Worm (Caenorhabditis elegans) whole organism, L3 larva: ENCODE measurements around the gene pgl-2.

ENCODE experiments used
- R02D3.7 ChIP-seq: fragments of 150-350 bp; optimal IDR thresholded peaks from 2 replicates; lab custom pipeline; 2014; ENCODE audit warnings: missing biosample characterization, missing genetic modification characterization
- ZK546.5 ChIP-seq: sonication (generic microtip); optimal IDR thresholded peaks from 2 replicates; lab custom pipeline; 2017; ENCODE audit warnings: missing biosample characterization, missing genetic modification characterization
- aly-2 ChIP-seq: fragments of 150-350 bp; optimal IDR thresholded peaks from 2 replicates; lab custom pipeline; 2014; ENCODE audit warnings: missing biosample characterization, missing genetic modification characterization
- ama-1 ChIP-seq: fragments of 150-350 bp; optimal IDR thresholded peaks from 2 replicates; lab custom pipeline; 2018
- ceh-16 ChIP-seq: sonication (generic microtip); optimal IDR thresholded peaks from 2 replicates; lab custom pipeline; 2017; ENCODE audit warnings: missing biosample characterization, missing genetic modification characterization
- ceh-28 ChIP-seq: fragments of 150-350 bp; optimal IDR thresholded peaks from 2 replicates; lab custom pipeline; 2014; ENCODE audit warnings: missing biosample characterization, missing genetic modification reagents, missing genetic modification characterization
- ceh-9 ChIP-seq: sonication (generic microtip); optimal IDR thresholded peaks from 2 replicates; lab custom pipeline; 2018; ENCODE audit warnings: missing biosample characterization, missing genetic modification characterization
- egl-5 ChIP-seq: fragments of 150-350 bp; optimal IDR thresholded peaks from 2 replicates; lab custom pipeline; 2017; ENCODE audit warnings: missing biosample characterization, missing genetic modification reagents, missing genetic modification characterization, inconsistent platforms
- elt-1 ChIP-seq: fragments of 150-350 bp; optimal IDR thresholded peaks from 2 replicates; lab custom pipeline; 2014; ENCODE audit warnings: missing biosample characterization, missing genetic modification characterization
- elt-2 ChIP-seq: sonication (generic microtip); optimal IDR thresholded peaks from 2 replicates; lab custom pipeline; 2016; ENCODE audit warnings: missing genetic modification reagents, mild to moderate bottlenecking, missing genetic modification characterization, missing compliant biosample characterization
- elt-3 ChIP-seq, 3 experiments: fragments of 150-350 bp in 1 of 3; sonication (generic microtip) in 2 of 3; optimal IDR thresholded peaks; 2 replicates in 2 of 3; 4 replicates in 1 of 3; lab custom pipeline; 2014 to 2017; ENCODE audit warnings: missing biosample characterization in 3 of 3, missing genetic modification characterization in 3 of 3
- eor-1 ChIP-seq, 2 experiments: fragments of 150-350 bp; optimal IDR thresholded peaks; 2 replicates each; lab custom pipeline; 2014 to 2018; ENCODE audit warnings: missing biosample characterization in 2 of 2, missing genetic modification characterization in 2 of 2
- fkh-10 ChIP-seq: sonication (generic microtip); optimal IDR thresholded peaks from 2 replicates; lab custom pipeline; 2017; ENCODE audit warnings: missing biosample characterization, missing genetic modification reagents, missing genetic modification characterization
- fos-1 ChIP-seq: fragments of 150-350 bp; optimal IDR thresholded peaks from 2 replicates; lab custom pipeline; 2014; ENCODE audit warnings: missing biosample characterization, missing genetic modification characterization
- jun-1 ChIP-seq: fragments of 150-350 bp; optimal IDR thresholded peaks from 2 replicates; lab custom pipeline; 2014; ENCODE audit warnings: missing biosample characterization, missing genetic modification reagents, missing genetic modification characterization
- lin-15B ChIP-seq: fragments of 150-350 bp; optimal IDR thresholded peaks from 2 replicates; lab custom pipeline; 2014; ENCODE audit warnings: missing biosample characterization, missing genetic modification characterization
- lin-39 ChIP-seq: fragments of 150-350 bp; optimal IDR thresholded peaks from 2 replicates; lab custom pipeline; 2018; ENCODE audit warnings: missing biosample characterization, missing genetic modification reagents, missing genetic modification characterization
- lsy-12 ChIP-seq: sonication (generic microtip); optimal IDR thresholded peaks from 2 replicates; lab custom pipeline; 2016; ENCODE audit warnings: mild to moderate bottlenecking, missing genetic modification characterization, missing compliant biosample characterization
- mml-1 ChIP-seq: fragments of 150-350 bp; sonication (generic microtip); optimal IDR thresholded peaks from 3 replicates; lab custom pipeline; 2014; ENCODE audit warnings: missing biosample characterization, missing genetic modification characterization
- nfya-1 ChIP-seq: sonication (generic microtip); optimal IDR thresholded peaks from 2 replicates; lab custom pipeline; 2017; ENCODE audit warnings: missing genetic modification characterization, mild to moderate bottlenecking, missing compliant biosample characterization, antibody characterized with exemption, moderate library complexity; ENCODE audit not compliant: insufficient read depth
- nhr-25 ChIP-seq: sonication (generic microtip); optimal IDR thresholded peaks from 2 replicates; lab custom pipeline; 2017; ENCODE audit warnings: missing biosample characterization, missing genetic modification characterization
- nhr-43 ChIP-seq: sonication (generic microtip); optimal IDR thresholded peaks from 2 replicates; lab custom pipeline; 2016; ENCODE audit warnings: mild to moderate bottlenecking, missing genetic modification characterization, missing compliant biosample characterization; ENCODE audit not compliant: poor library complexity, severe bottlenecking
- nhr-67 ChIP-seq: fragments of 150-350 bp; optimal IDR thresholded peaks from 2 replicates; lab custom pipeline; 2014; ENCODE audit warnings: missing biosample characterization, missing genetic modification characterization
- nhr-76 ChIP-seq: fragments of 150-350 bp; sonication (generic microtip); optimal IDR thresholded peaks from 5 replicates; lab custom pipeline; 2014; ENCODE audit warnings: missing biosample characterization, missing genetic modification characterization
- nhr-77 ChIP-seq: fragments of 150-350 bp; optimal IDR thresholded peaks from 2 replicates; lab custom pipeline; 2014; ENCODE audit warnings: missing biosample characterization, missing genetic modification characterization
- pha-4 ChIP-seq: fragments of 150-350 bp; optimal IDR thresholded peaks from 2 replicates; lab custom pipeline; 2014; ENCODE audit warnings: missing biosample characterization, missing genetic modification reagents, missing genetic modification characterization
- pqm-1 ChIP-seq: fragments of 150-350 bp; optimal IDR thresholded peaks from 2 replicates; lab custom pipeline; 2017; ENCODE audit warnings: missing biosample characterization, missing genetic modification characterization, inconsistent platforms
- skn-1 ChIP-seq: fragments of 150-350 bp; optimal IDR thresholded peaks from 2 replicates; lab custom pipeline; 2014; ENCODE audit warnings: missing biosample characterization, missing genetic modification characterization
- snpc-4 ChIP-seq: fragments of 150-350 bp; optimal IDR thresholded peaks from 2 replicates; lab custom pipeline; 2014; ENCODE audit warnings: missing biosample characterization, missing genetic modification characterization
- unc-62 ChIP-seq: fragments of 150-350 bp; sonication (generic microtip); optimal IDR thresholded peaks from 4 replicates; lab custom pipeline; 2014; ENCODE audit warnings: missing biosample characterization, missing genetic modification reagents, missing genetic modification characterization
- ztf-4 ChIP-seq: fragments of 150-350 bp; optimal IDR thresholded peaks from 2 replicates; lab custom pipeline; 2014; ENCODE audit warnings: missing biosample characterization, missing genetic modification characterization

The pgl-2 gene

DNA sequence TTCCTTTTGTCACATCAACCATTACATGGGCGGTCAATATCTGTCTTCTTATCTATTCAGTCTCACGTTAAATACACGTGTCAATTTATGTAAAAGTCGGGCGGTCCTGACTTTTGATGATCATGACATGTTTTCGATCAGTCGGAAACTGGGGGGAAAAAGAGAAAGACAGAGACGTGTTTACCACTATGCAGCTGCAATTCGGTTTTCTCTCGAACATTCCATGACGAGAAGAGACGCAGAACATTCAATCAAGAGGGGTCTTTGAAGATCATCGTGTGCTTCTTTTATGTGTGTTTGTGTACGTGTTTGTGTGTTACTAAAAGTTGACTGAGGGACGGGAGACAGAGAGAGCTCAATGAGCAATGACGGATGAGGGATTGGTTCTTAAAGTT, 16.9 kb downstream of the pgl-2 start (continued):
- TF ChIP-seq ztf-4 (peak; percentile 66), ZK546.5 (tag; lab: Kevin White, UChicago) (no peak), ceh-28 (tag; lab: Kevin White, UChicago) (peak; percentile 79), eor-1 (tag; optimal IDR thresholded peaks at IDR 0.05; lab: Kevin White, UChicago) (peak in 1 of 2 experiments; percentile 32), nhr-77 (tag; lab: Kevin White, UChicago) (no peak), ama-1 (lab: Kevin White, UChicago) (peak; percentile 90), ceh-9 (tag; lab: Kevin White, UChicago) (no peak), lin-15B (tag; lab: Kevin White, UChicago) (peak; percentile 52), mml-1 (tag; lab: Kevin White, UChicago) (peak; percentile 79), lsy-12 (tag; lab: Kevin White, UChicago) (peak; percentile 89), jun-1 (tag; lab: Kevin White, UChicago) (peak; percentile 89), nhr-43 (tag; lab: Kevin White, UChicago) (peak; percentile 93), R02D3.7 (tag; lab: Kevin White, UChicago) (peak; percentile 33), elt-3 (tag; optimal IDR thresholded peaks at IDR 0.05; lab: Kevin White, UChicago) (peak in 1 of 3 experiments; percentile 90), nfya-1 (tag; lab: Kevin White, UChicago) (peak; percentile 85), egl-5 (peak; percentile 99), elt-2 (tag; lab: Kevin White, UChicago) (peak; percentile 98)
- TF ChIP-seq, all 47 proteins: peak for 30

DNA sequence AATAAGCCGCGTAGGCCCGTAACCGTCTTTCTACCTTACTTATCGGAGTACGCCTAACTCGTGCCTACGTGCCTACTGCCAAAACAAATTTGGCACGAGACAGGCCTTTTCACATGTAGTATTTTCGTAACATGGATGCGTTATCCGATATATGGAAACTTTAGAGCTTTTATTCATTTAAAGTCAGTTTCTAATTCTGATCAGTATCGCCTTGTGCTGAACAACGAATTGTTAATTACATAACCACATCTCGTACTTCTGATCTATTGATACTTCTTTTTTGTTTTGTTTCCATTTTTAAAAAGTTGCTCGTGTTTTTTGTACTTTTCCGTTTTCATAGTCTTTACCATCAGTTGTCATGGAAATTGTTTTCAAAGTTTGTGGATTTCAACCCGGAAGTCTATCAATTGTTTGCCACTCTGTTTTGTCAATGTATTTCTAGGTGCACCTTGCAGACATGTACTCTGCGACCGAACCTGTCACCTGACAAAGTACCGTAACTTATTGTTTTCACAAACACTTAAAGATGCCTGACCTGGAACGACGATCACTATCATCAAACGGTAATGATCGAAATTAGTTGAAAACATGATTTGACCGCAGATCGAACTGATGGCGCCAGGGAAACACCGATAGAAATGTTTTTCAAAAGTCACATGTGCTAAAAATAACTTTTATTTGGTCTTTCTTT, 17.4 kb downstream of the pgl-2 start:
- TF ChIP-seq elt-1: no peak
- no peak for TF ChIP-seq egl-5
- TF ChIP-seq nhr-67: no peak
- no peak for TF ChIP-seq R02D3.7 (tag; lab: Kevin White, UChicago)
- TF ChIP-seq ama-1 (lab: Kevin White, UChicago): no peak
- TF ChIP-seq snpc-4 (tag; lab: Kevin White, UChicago): no peak

DNA sequence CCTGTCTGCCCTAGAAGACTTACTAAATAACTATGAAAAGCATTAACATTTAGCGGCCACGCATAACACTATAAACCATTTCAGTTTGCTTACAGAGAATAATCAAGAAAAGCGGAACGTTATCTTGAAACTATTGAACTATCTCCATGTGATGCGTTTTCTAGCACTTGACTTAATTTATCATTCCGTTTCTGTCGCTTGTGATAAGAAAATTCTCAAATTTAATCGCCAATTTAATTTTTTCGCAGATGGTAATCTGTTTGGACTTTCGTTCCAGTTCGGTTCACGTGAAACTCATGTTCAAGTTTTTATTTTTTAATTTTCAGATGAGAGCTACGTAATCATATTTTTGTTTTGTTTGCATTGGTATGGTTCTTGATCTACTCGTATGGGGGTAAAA, 18.3 kb downstream of the pgl-2 start:
- TF ChIP-seq ceh-9 (tag; lab: Kevin White, UChicago): no peak
- no peak for TF ChIP-seq elt-1
- TF ChIP-seq pha-4 (tag; lab: Kevin White, UChicago): peak; percentile 70
- peak; percentile 75 for TF ChIP-seq jun-1 (tag; lab: Kevin White, UChicago)
- TF ChIP-seq elt-2 (tag; lab: Kevin White, UChicago): peak; percentile 98
- peak; percentile 48 for TF ChIP-seq skn-1
- peak; percentile 99 for TF ChIP-seq pqm-1 (tag; lab: Kevin White, UChicago)

DNA sequence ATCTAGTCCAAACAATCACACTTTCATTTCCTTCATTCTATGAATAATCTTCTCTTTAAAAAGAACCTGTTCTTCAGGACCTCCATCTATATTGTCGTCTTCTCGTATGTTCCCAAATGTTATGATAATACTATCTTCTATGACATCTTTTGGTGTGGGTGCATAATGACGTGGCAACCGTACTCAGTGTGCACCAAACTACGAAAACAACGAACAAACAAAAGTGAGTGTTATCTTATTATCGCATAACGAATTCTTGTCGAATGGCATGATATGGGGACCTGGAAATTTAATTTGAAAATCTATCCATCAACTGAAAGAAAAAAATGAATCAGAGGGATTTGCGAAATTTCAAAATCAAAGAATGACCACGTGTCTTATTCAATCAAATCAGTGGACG, 19.2 kb downstream of the pgl-2 start:
- TF ChIP-seq aly-2 (tag; lab: Kevin White, UChicago): no peak
- TF ChIP-seq lin-39 (tag; lab: Kevin White, UChicago): no peak
- no peak for TF ChIP-seq nhr-76 (tag; lab: Kevin White, UChicago)
- no peak for TF ChIP-seq fkh-10
- TF ChIP-seq nhr-25 (tag; lab: Kevin White, UChicago): no peak
- no peak for TF ChIP-seq ama-1 (lab: Kevin White, UChicago)
- no peak for TF ChIP-seq nhr-67
- no peak for TF ChIP-seq eor-1 (tag; optimal IDR thresholded peaks at IDR 0.05; lab: Kevin White, UChicago)

DNA sequence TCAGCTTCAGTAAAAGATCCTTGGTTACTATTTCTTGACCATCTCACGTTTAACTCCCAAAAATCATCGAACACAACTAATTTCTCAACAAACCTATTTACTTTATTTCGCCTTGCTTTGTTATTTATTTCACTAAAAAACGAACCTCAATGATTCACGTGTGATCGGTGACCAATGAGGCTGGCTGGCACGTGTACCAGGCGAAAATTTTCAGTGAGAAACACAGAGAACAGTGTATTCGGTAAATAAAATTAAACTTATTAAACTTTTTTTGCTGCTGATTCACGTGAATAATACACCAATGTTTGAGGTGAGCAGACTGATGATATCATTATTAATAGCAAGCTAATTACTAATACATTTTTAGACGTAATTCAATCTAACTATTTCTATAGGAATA, 19.8 kb downstream of the pgl-2 start:
- TF ChIP-seq ceh-28 (tag; lab: Kevin White, UChicago) (no peak), lsy-12 (tag; lab: Kevin White, UChicago) (no peak), elt-2 (tag; lab: Kevin White, UChicago) (no peak), fos-1 (tag; lab: Kevin White, UChicago) (no peak), ama-1 (lab: Kevin White, UChicago) (no peak), nfya-1 (tag; lab: Kevin White, UChicago) (peak; percentile 5), mml-1 (tag; lab: Kevin White, UChicago) (peak; percentile 71), ceh-16 (no peak), snpc-4 (tag; lab: Kevin White, UChicago) (no peak), ceh-9 (tag; lab: Kevin White, UChicago) (no peak), unc-62 (no peak), nhr-25 (tag; lab: Kevin White, UChicago) (peak; percentile 7)
